Fruit fly (Drosophila melanogaster): Measurements from ENCODE around the gene CG4045.
A peak's percentile ranks its signal among the peaks of the same experiment; 100 is the strongest.

The CG4045 gene

dm6 chrX:2061119-2061518 is 14.6 kb downstream of the CG4045 start (continued):
- TF ChIP-seq ftz-f1 (GFP tag; optimal IDR thresholded peaks at IDR 0.05) (no peak), fd96Cb (tag; optimal IDR thresholded peaks at IDR 0.05) (peak; percentile 3), CG10543 (GFP tag; optimal IDR thresholded peaks at IDR 0.05) (peak; percentile 39), ci (GFP tag; IDR thresholded peaks at IDR 0.05) (peak; percentile 68; the same call in 2 of the 3 replicates), croc (GFP tag; conservative IDR thresholded peaks at IDR 0.05) (0 out of 3 replicates have a peak, but pooled peaks have one; percentile 12), Fer1 (GFP tag; optimal IDR thresholded peaks at IDR 0.05) (peak; percentile 61), CG18262 (tag; optimal IDR thresholded peaks at IDR 0.05) (peak; percentile 48), Rfx (GFP tag; IDR thresholded peaks at IDR 0.05) (peak; percentile 32; the same call in 1 of the 2 replicates), insv (GFP tag; optimal IDR thresholded peaks at IDR 0.05) (peak in 1 of 2 experiments; percentile 0), HmgD (GFP tag; optimal IDR thresholded peaks at IDR 0.05) (no peak), CG9437 (GFP tag; optimal IDR thresholded peaks at IDR 0.05) (peak; percentile 41), dmrt11E (tag; optimal IDR thresholded peaks at IDR 0.05) (peak; percentile 10), sc (optimal IDR thresholded peaks at IDR 0.05) (no peak), sc (GFP tag; optimal IDR thresholded peaks at IDR 0.05) (no peak), CG2678 (tag; optimal IDR thresholded peaks at IDR 0.05) (peak; percentile 65), Sox102F (GFP tag; optimal IDR thresholded peaks at IDR 0.05) (peak; percentile 20), jumu (GFP tag; optimal IDR thresholded peaks at IDR 0.05) (no peak), Kr (GFP tag; optimal IDR thresholded peaks at IDR 0.05) (no peak), CG11723 (GFP tag; optimal IDR thresholded peaks at IDR 0.05) (peak; percentile 18), CG2712 (tag; optimal IDR thresholded peaks at IDR 0.05) (peak; percentile 60), CG14710 (tag; optimal IDR thresholded peaks at IDR 0.05) (peak; percentile 55), CG6854 (GFP tag; optimal IDR thresholded peaks at IDR 0.05) (peak; percentile 16), bsh (GFP tag; optimal IDR thresholded peaks at IDR 0.05) (peak in 1 of 2 experiments; percentile 37), eve (GFP tag; optimal IDR thresholded peaks at IDR 0.05) (no peak), lilli (GFP tag; optimal IDR thresholded peaks at IDR 0.05) (peak; percentile 14), CG10209 (GFP tag; optimal IDR thresholded peaks at IDR 0.05) (peak; percentile 35), CG1233 (GFP tag; optimal IDR thresholded peaks at IDR 0.05) (peak; percentile 66), CG15011 (GFP tag; optimal IDR thresholded peaks at IDR 0.05) (peak; percentile 35), Doc3 (GFP tag; IDR thresholded peaks at IDR 0.05; ENCODE audit: partially characterized antibody) (no peak), Atf6 (GFP tag; IDR thresholded peaks at IDR 0.05) (0 out of 2 replicates have a peak, but pooled peaks have one; percentile 24), CG1792 (GFP tag; optimal IDR thresholded peaks at IDR 0.05) (no peak), onecut (GFP tag; IDR thresholded peaks at IDR 0.05) (peak; percentile 99), Pdp1 (GFP tag; optimal IDR thresholded peaks at IDR 0.05) (peak; percentile 0 to 18), Blimp-1 (GFP tag; optimal IDR thresholded peaks at IDR 0.05) (peak; percentile 42), Gsc (GFP tag; IDR thresholded peaks at IDR 0.05) (no peak), MBD-R2 (GFP tag; IDR thresholded peaks at IDR 0.05) (peak; percentile 62), NC2α (GFP tag; optimal IDR thresholded peaks at IDR 0.05) (no peak), CG2202 (tag; optimal IDR thresholded peaks at IDR 0.05) (peak; percentile 19), Nf-YC (tag; optimal IDR thresholded peaks at IDR 0.05) (peak; percentile 48), CG10654 (GFP tag; optimal IDR thresholded peaks at IDR 0.05) (no peak), so (GFP tag; IDR thresholded peaks at IDR 0.05) (0 out of 3 replicates have a peak, but pooled peaks have one; percentile 46), nmo (GFP tag; optimal IDR thresholded peaks at IDR 0.05) (peak; percentile 62), CG33557 (GFP tag; optimal IDR thresholded peaks at IDR 0.05) (peak; percentile 60), Med (GFP tag) (peak; percentile 78), YL-1 (GFP tag; optimal IDR thresholded peaks at IDR 0.05) (peak; percentile 18), CG13296 (GFP tag; optimal IDR thresholded peaks at IDR 0.05) (peak; percentile 43), odd (GFP tag; optimal IDR thresholded peaks at IDR 0.05) (peak; percentile 57), caup (GFP tag; optimal IDR thresholded peaks at IDR 0.05; ENCODE audit: severe bottlenecking) (peak; percentile 48), Mes4 (GFP tag; optimal IDR thresholded peaks at IDR 0.05) (peak; percentile 18), CG7963 (GFP tag; IDR thresholded peaks at IDR 0.05; ENCODE audit: partially characterized antibody) (no peak)

Measured in whole organism, embryonic.